Fruit fly (Drosophila melanogaster): Measurements from ENCODE around the gene sti.

Gene sti

dm6 chr3L:12549471-12549870 lies 34.9 kb upstream of the sti start:
- TF ChIP-seq Vsx2 (GFP tag; optimal IDR thresholded peaks at IDR 0.05; ENCODE audit: partially characterized antibody): no peak
- TF ChIP-seq sage (GFP tag; optimal IDR thresholded peaks at IDR 0.05): no peak
- TF ChIP-seq HLH106 (tag; optimal IDR thresholded peaks at IDR 0.05): no peak
- TF ChIP-seq psq (GFP tag; optimal IDR thresholded peaks at IDR 0.05): no peak
- TF ChIP-seq dsf (GFP tag; optimal IDR thresholded peaks at IDR 0.05; ENCODE audit: borderline replicate concordance): no peak
- no peak for TF ChIP-seq Mio (GFP tag; optimal IDR thresholded peaks at IDR 0.05)
- TF ChIP-seq OdsH (GFP tag; optimal IDR thresholded peaks at IDR 0.05): no peak
- TF ChIP-seq ey (GFP tag; optimal IDR thresholded peaks at IDR 0.05): no peak
- no peak for TF ChIP-seq N (GFP tag; optimal IDR thresholded peaks at IDR 0.05)
- no peak for TF ChIP-seq CrebA (GFP tag; optimal IDR thresholded peaks at IDR 0.05; ENCODE audit: borderline replicate concordance)
- no peak for TF ChIP-seq dmrt93B (GFP tag; optimal IDR thresholded peaks at IDR 0.05)
- TF ChIP-seq sv (GFP tag; optimal IDR thresholded peaks at IDR 0.05): no peak
- no peak for TF ChIP-seq Dif (GFP tag; optimal IDR thresholded peaks at IDR 0.05; ENCODE audit: partially characterized antibody)
- no peak for TF ChIP-seq Rel (GFP tag; optimal IDR thresholded peaks at IDR 0.05)
- no peak for TF ChIP-seq Rel (tag; optimal IDR thresholded peaks at IDR 0.05)
- no peak for TF ChIP-seq lola (GFP tag; optimal IDR thresholded peaks at IDR 0.05)

dm6 chr3L:12537123-12537522 lies 22.5 kb upstream of the sti start, which contains the start of gene CG4069:
CG4069 (minus strand) TSS chr3L:12537315.
- TF ChIP-seq CG9705 (GFP tag; optimal IDR thresholded peaks at IDR 0.05): no peak
- no peak for TF ChIP-seq dmrt93B (GFP tag; optimal IDR thresholded peaks at IDR 0.05)
- no peak for TF ChIP-seq fru (GFP tag; optimal IDR thresholded peaks at IDR 0.05)
- no peak for TF ChIP-seq HLH106 (tag; optimal IDR thresholded peaks at IDR 0.05)
- peak; percentile 31 for TF ChIP-seq Myc (optimal IDR thresholded peaks at IDR 0.05)

DNA sequence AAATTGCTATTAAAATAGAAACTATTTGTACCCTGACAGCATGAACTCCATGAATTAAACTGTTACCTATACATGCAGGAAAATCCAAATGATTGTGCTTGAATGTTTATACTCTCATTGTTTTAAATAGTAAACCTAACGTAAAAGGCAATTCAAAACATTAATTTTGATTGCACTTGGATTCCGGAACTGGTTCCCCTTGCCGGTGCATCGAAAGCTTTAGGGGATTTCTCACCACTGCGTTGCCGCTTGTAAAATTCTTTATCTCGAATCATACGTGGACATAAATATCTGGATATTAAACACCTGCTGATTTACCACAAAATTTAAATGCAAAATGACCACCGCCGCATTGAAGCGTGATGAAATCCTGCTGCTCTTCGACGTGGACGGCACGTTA lies 19.7 kb upstream of the sti start, which contains the start of gene Pmm2:
Gene Pmm2 (plus strand): TSS at position 273 of the 400 bp plus-strand sequence.
- TF ChIP-seq Rel (GFP tag; optimal IDR thresholded peaks at IDR 0.05) (no peak), Rel (tag; optimal IDR thresholded peaks at IDR 0.05) (peak; percentile 2), psq (GFP tag; optimal IDR thresholded peaks at IDR 0.05) (no peak)

dm6 chr3L:12533392-12534070 lies 18.9 kb upstream of the sti start, which contains the start of the genes Tsf2 and CG34242:
Tsf2 (minus strand) TSS chr3L:12533724.
CG34242 (plus strand) TSS chr3L:12533996.
- TF ChIP-seq Mio (GFP tag; optimal IDR thresholded peaks at IDR 0.05): no peak
- peak; percentile 23 for TF ChIP-seq rgr (GFP tag; optimal IDR thresholded peaks at IDR 0.05)
- peak; percentile 81 for TF ChIP-seq dmrt93B (GFP tag; optimal IDR thresholded peaks at IDR 0.05)
- TF ChIP-seq sv (GFP tag; optimal IDR thresholded peaks at IDR 0.05): peak; percentile 16
- peak; percentile 63 for TF ChIP-seq fru (GFP tag; optimal IDR thresholded peaks at IDR 0.05)
- peak; percentile 46 for TF ChIP-seq woc (GFP tag; optimal IDR thresholded peaks at IDR 0.05)
- peak; percentile 4 for TF ChIP-seq Sp1 (GFP tag; optimal IDR thresholded peaks at IDR 0.05)
- no peak for TF ChIP-seq Vsx2 (GFP tag; optimal IDR thresholded peaks at IDR 0.05; ENCODE audit: partially characterized antibody)
- peak; percentile 56 for TF ChIP-seq sage (GFP tag; optimal IDR thresholded peaks at IDR 0.05)
- peak; percentile 28 for TF ChIP-seq CG9705 (GFP tag; optimal IDR thresholded peaks at IDR 0.05)
- TF ChIP-seq foxo (GFP tag; optimal IDR thresholded peaks at IDR 0.05): peak in 1 of 2 experiments; percentile 75
- TF ChIP-seq Hnf4 (GFP tag; optimal IDR thresholded peaks at IDR 0.05): no peak
- no peak for TF ChIP-seq Dfd (GFP tag; optimal IDR thresholded peaks at IDR 0.05)
- no peak for TF ChIP-seq Rel (GFP tag; optimal IDR thresholded peaks at IDR 0.05)
- TF ChIP-seq Rel (tag; optimal IDR thresholded peaks at IDR 0.05): peak; percentile 80
- no peak for TF ChIP-seq dl (GFP tag; optimal IDR thresholded peaks at IDR 0.05; ENCODE audit: insufficient read depth in 1 of 2, partially characterized antibody in 2 of 2)
- TF ChIP-seq Myc (optimal IDR thresholded peaks at IDR 0.05): peak; percentile 39
- peak; percentile 94 for TF ChIP-seq HLH106 (tag; optimal IDR thresholded peaks at IDR 0.05)

DNA sequence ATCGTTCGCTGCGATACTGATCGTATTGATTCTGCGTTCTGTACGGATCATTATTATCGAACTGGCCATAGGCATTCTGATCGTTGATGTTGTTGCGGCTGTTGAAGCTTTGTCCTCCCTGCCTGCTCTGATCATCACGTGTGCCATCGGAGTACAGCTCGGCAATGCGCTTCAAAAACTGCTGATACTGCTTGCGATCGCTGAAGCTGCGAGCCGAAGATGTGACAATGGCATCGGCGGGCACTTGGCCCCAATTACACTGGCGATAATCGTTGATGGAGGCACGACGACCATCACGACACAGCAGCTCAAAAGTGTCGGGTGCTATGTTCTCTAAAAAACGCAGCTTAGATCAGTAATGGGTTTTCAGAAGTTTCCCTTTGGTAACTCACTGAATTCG lies 17.6 kb upstream of the sti start:
- no peak for TF ChIP-seq Dfd (GFP tag; optimal IDR thresholded peaks at IDR 0.05)
- no peak for TF ChIP-seq foxo (GFP tag; optimal IDR thresholded peaks at IDR 0.05)
- TF ChIP-seq dsf (GFP tag; optimal IDR thresholded peaks at IDR 0.05; ENCODE audit: borderline replicate concordance): no peak
- TF ChIP-seq tai (GFP tag; optimal IDR thresholded peaks at IDR 0.05): no peak
- TF ChIP-seq dl (GFP tag; optimal IDR thresholded peaks at IDR 0.05; ENCODE audit: insufficient read depth in 1 of 2, partially characterized antibody in 2 of 2): no peak

- TF ChIP-seq Sp1 (GFP tag; optimal IDR thresholded peaks at IDR 0.05): peak; percentile 21
- no peak for TF ChIP-seq jim (GFP tag; optimal IDR thresholded peaks at IDR 0.05)
- no peak for TF ChIP-seq CrebA (GFP tag; optimal IDR thresholded peaks at IDR 0.05; ENCODE audit: borderline replicate concordance)
- TF ChIP-seq tai (GFP tag; optimal IDR thresholded peaks at IDR 0.05): no peak
- peak; percentile 11 for TF ChIP-seq h (GFP tag; optimal IDR thresholded peaks at IDR 0.05)
- TF ChIP-seq Rel (GFP tag; optimal IDR thresholded peaks at IDR 0.05): no peak
- peak; percentile 63 for TF ChIP-seq Rel (tag; optimal IDR thresholded peaks at IDR 0.05)
Observed at dm6 chr3L:12530044-12530443, 15.4 kb upstream of the sti start, which contains the start of gene nst. nst (minus strand) TSS chr3L:12530171.

Data from whole organism, wandering third instar larva.